Worm (Caenorhabditis elegans): ENCODE data around the gene F20C5.6.

F20C5.6 gene

DNA sequence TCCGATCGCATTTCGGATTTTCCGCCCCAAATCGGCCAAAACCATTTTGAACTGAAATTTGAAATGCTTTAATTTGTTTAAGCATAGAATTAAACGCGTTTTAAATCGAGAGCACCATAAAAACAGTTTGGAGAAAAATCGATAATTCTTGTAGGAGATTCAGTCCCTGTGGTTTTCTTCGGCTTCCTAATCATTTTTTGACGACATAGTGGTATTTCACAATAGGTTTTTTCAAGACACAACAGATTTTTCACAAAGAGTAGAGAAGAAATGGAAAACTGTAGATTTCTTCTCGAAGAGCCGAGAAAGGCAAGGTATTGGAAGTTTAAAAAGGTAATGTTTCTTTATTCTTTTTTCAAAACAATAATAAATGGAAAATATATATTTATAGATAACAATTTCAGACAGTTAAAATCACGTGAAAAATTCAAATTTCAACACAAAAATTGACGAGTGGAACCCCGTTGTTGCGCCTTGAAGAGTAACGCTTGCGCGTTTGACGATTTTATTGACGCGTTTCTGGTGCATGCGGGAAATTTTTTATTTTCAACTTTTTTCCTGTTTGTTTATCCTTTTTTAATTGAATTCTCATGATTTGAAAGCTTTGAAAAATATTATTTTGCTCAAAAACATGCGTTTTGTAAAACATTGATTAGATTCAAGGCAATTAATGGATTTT, 29.2 kb downstream of the F20C5.6 start, which contains the start of gene F21D5.7 (continued):
- no peak for TF ChIP-seq hlh-17 (GFP tag; optimal IDR thresholded peaks at IDR 0.05; ENCODE audit: borderline replicate concordance)
- TF ChIP-seq tbx-2 (tag; optimal IDR thresholded peaks at IDR 0.05) = peak; percentile 83
- no peak for TF ChIP-seq nhr-12 (tag; optimal IDR thresholded peaks at IDR 0.05)
- no peak for TF ChIP-seq unc-30 (tag; optimal IDR thresholded peaks at IDR 0.05)
- no peak for TF ChIP-seq alr-1 (tag; optimal IDR thresholded peaks at IDR 0.05; ENCODE audit: borderline replicate concordance)
- peak; percentile 80 for TF ChIP-seq dsc-1 (tag; optimal IDR thresholded peaks at IDR 0.05)
- peak; percentile 80 for TF ChIP-seq irx-1 (tag; optimal IDR thresholded peaks at IDR 0.05)
- no peak for TF ChIP-seq egl-27 (tag; optimal IDR thresholded peaks at IDR 0.05)
- TF ChIP-seq nhr-85 (tag) = peak; percentile 89
- TF ChIP-seq blmp-1 (tag; optimal IDR thresholded peaks at IDR 0.05) = peak; percentile 37
- no peak for TF ChIP-seq fkh-4 (tag; optimal IDR thresholded peaks at IDR 0.05; ENCODE audit: borderline replicate concordance)
- peak in 1 of 2 experiments; percentile 25 for TF ChIP-seq ztf-11 (tag; optimal IDR thresholded peaks at IDR 0.05)
- peak; percentile 83 for TF ChIP-seq nhr-20 (tag; optimal IDR thresholded peaks at IDR 0.05)
- TF ChIP-seq rnt-1 (tag; optimal IDR thresholded peaks at IDR 0.05) = peak; percentile 87
- TF ChIP-seq nhr-19 (GFP tag; conservative IDR thresholded peaks at IDR 0.05) = peak; percentile 84
- TF ChIP-seq nhr-237 (tag; optimal IDR thresholded peaks at IDR 0.05) = no peak
- no peak for TF ChIP-seq sup-37 (GFP tag; optimal IDR thresholded peaks at IDR 0.05)
- TF ChIP-seq lin-39 (tag; optimal IDR thresholded peaks at IDR 0.05) = peak; percentile 79
- no peak for TF ChIP-seq ceh-90 (tag; optimal IDR thresholded peaks at IDR 0.05)
- peak; percentile 58 for TF ChIP-seq fos-1 (tag; optimal IDR thresholded peaks at IDR 0.05)
- peak; percentile 85 to 91 for TF ChIP-seq lin-35 (GFP tag; optimal IDR thresholded peaks at IDR 0.05)
- peak; percentile 81 for TF ChIP-seq elt-2 (tag; optimal IDR thresholded peaks at IDR 0.05)
- TF ChIP-seq skn-1 (tag; optimal IDR thresholded peaks at IDR 0.05) = peak; percentile 82
- peak; percentile 90 for TF ChIP-seq mep-1 (tag; optimal IDR thresholded peaks at IDR 0.05)
- peak; percentile 87 for TF ChIP-seq lin-14 (GFP tag; optimal IDR thresholded peaks at IDR 0.05)
- no peak for TF ChIP-seq pag-3 (tag; optimal IDR thresholded peaks at IDR 0.05; ENCODE audit: borderline replicate concordance, insufficient read depth)
- peak; percentile 86 to 88 for TF ChIP-seq lsy-2 (tag; optimal IDR thresholded peaks at IDR 0.05)
- TF ChIP-seq xbp-1 (tag; optimal IDR thresholded peaks at IDR 0.05) = peak; percentile 84
- TF ChIP-seq F16B12.6 (tag; optimal IDR thresholded peaks at IDR 0.05) = peak; percentile 51
- peak; percentile 36; the same call in 1 of the 2 replicates for TF ChIP-seq ceh-88 (GFP tag; IDR thresholded peaks at IDR 0.05)
- peak; percentile 60 for TF ChIP-seq unc-130 (tag; optimal IDR thresholded peaks at IDR 0.05)
- peak in 2 of 6 experiments; percentile 66 to 77 for TF ChIP-seq elt-3 (tag; optimal IDR thresholded peaks at IDR 0.05)
- no peak for TF ChIP-seq nhr-28 (tag; optimal IDR thresholded peaks at IDR 0.05)
- peak; percentile 68 for TF ChIP-seq jun-1 (tag; optimal IDR thresholded peaks at IDR 0.05)
- peak; percentile 65 for TF ChIP-seq lin-15B (tag; optimal IDR thresholded peaks at IDR 0.05)
- TF ChIP-seq C34B4.2 (tag; optimal IDR thresholded peaks at IDR 0.05) = no peak
- TF ChIP-seq aha-1 (tag; optimal IDR thresholded peaks at IDR 0.05) = peak; percentile 43
- peak; percentile 62 for TF ChIP-seq zip-4 (GFP tag; optimal IDR thresholded peaks at IDR 0.05)
- TF ChIP-seq egl-13 (tag; optimal IDR thresholded peaks at IDR 0.05) = peak; percentile 66
- TF ChIP-seq pqm-1 (tag; optimal IDR thresholded peaks at IDR 0.05) = no peak
- peak; percentile 33 for TF ChIP-seq ztf-4 (tag; optimal IDR thresholded peaks at IDR 0.05)
- peak; percentile 45 for TF ChIP-seq snpc-4 (tag; optimal IDR thresholded peaks at IDR 0.05)
- TF ChIP-seq lir-3 (tag; optimal IDR thresholded peaks at IDR 0.05; ENCODE audit: poor library complexity) = peak; percentile 46
- peak; percentile 61 for TF ChIP-seq nhr-11 (tag; optimal IDR thresholded peaks at IDR 0.05)
- TF ChIP-seq mdl-1 (tag; optimal IDR thresholded peaks at IDR 0.05) = peak in 1 of 2 experiments; percentile 79
- no peak for TF ChIP-seq ceh-8 (GFP tag; optimal IDR thresholded peaks at IDR 0.05)
- no peak for TF ChIP-seq zag-1 (tag; optimal IDR thresholded peaks at IDR 0.05)
- TF ChIP-seq nhr-90 (tag; optimal IDR thresholded peaks at IDR 0.05; ENCODE audit: poor library complexity) = peak; percentile 86
- peak; percentile 72 for TF ChIP-seq lin-13 (GFP tag; optimal IDR thresholded peaks at IDR 0.05)
- peak; percentile 85 for TF ChIP-seq nhr-47 (tag; optimal IDR thresholded peaks at IDR 0.05)
- TF ChIP-seq grh-1 (GFP tag; IDR thresholded peaks at IDR 0.05) = peak; percentile 61
